Worm (Caenorhabditis elegans) whole organism, mixed stage, embryonic: ENCODE results near the gene eif-3.F.

Experiments
- M03D4.4 ChIP-seq: sonication (generic microtip); optimal IDR thresholded peaks from 2 replicates; lab custom pipeline; 2017; ENCODE audit warnings: mild to moderate bottlenecking, missing genetic modification characterization, missing compliant biosample characterization
- bed-3 ChIP-seq: fragments of 200-800 bp; sonication (Bioruptor generic); optimal IDR thresholded peaks from 3 replicates; lab custom pipeline; 2018; ENCODE audit warnings: mild to moderate bottlenecking, missing genetic modification characterization, moderate library complexity, missing compliant biosample characterization
- blmp-1 ChIP-seq: fragments of 150-350 bp; optimal IDR thresholded peaks from 2 replicates; lab custom pipeline; 2014; ENCODE audit warnings: missing biosample characterization, missing genetic modification characterization
- ceh-39 ChIP-seq: fragments of 150-350 bp; optimal IDR thresholded peaks from 2 replicates; lab custom pipeline; 2014; ENCODE audit warnings: missing biosample characterization, missing genetic modification characterization
- ceh-43 ChIP-seq: fragments of 200-800 bp; sonication (Bioruptor generic); optimal IDR thresholded peaks from 2 replicates; lab custom pipeline; 2018; ENCODE audit warnings: mild to moderate bottlenecking, missing genetic modification characterization, moderate library complexity, missing compliant biosample characterization
- ceh-83 ChIP-seq: fragments of 200-800 bp; sonication (Bioruptor generic); optimal IDR thresholded peaks from 2 replicates; lab custom pipeline; 2018; ENCODE audit warnings: mild to moderate bottlenecking, missing genetic modification characterization, missing compliant biosample characterization
- ces-1 ChIP-seq: fragments of 150-350 bp; optimal IDR thresholded peaks from 2 replicates; lab custom pipeline; 2014; ENCODE audit warnings: missing biosample characterization, missing genetic modification reagents, missing genetic modification characterization
- cnd-1 ChIP-seq: fragments of 200-800 bp; sonication (Bioruptor generic); optimal IDR thresholded peaks from 2 replicates; lab custom pipeline; 2018; ENCODE audit warnings: mild to moderate bottlenecking, missing genetic modification characterization, missing compliant biosample characterization
- drap-1 ChIP-seq: fragments of 200-800 bp; sonication (Bioruptor generic); optimal IDR thresholded peaks from 3 replicates; lab custom pipeline; 2018; ENCODE audit warnings: mild to moderate bottlenecking, missing genetic modification characterization, missing compliant biosample characterization
- elt-1 ChIP-seq: sonication (generic microtip); optimal IDR thresholded peaks from 2 replicates; lab custom pipeline; 2017; ENCODE audit warnings: missing genetic modification characterization, mild to moderate bottlenecking, missing compliant biosample characterization, antibody characterized with exemption, moderate library complexity, borderline replicate concordance; ENCODE audit not compliant: insufficient read depth
- elt-3 ChIP-seq: fragments of 150-350 bp; optimal IDR thresholded peaks from 2 replicates; lab custom pipeline; 2014; ENCODE audit warnings: missing biosample characterization, missing genetic modification characterization
- flh-1 ChIP-seq: fragments of 200-800 bp; sonication (Bioruptor generic); optimal IDR thresholded peaks from 2 replicates; lab custom pipeline; 2018; ENCODE audit warnings: mild to moderate bottlenecking, missing genetic modification characterization, moderate library complexity, missing compliant biosample characterization
- ham-2 ChIP-seq: fragments of 200-800 bp; sonication (Bioruptor generic); optimal IDR thresholded peaks from 2 replicates; lab custom pipeline; 2018; ENCODE audit warnings: mild to moderate bottlenecking, missing genetic modification characterization, missing compliant biosample characterization
- hlh-1 ChIP-seq: fragments of 150-350 bp; optimal IDR thresholded peaks from 2 replicates; lab custom pipeline; 2014; ENCODE audit warnings: missing biosample characterization, missing genetic modification reagents, missing genetic modification characterization
- lin-13 ChIP-seq: fragments of 150-350 bp; optimal IDR thresholded peaks from 2 replicates; lab custom pipeline; 2014; ENCODE audit warnings: missing biosample characterization, missing genetic modification characterization
- lin-32 ChIP-seq: fragments of 200-800 bp; sonication (Bioruptor generic); optimal IDR thresholded peaks from 2 replicates; lab custom pipeline; 2018; ENCODE audit warnings: mild to moderate bottlenecking, missing genetic modification characterization, missing compliant biosample characterization
- lsy-2 ChIP-seq: fragments of 150-350 bp; optimal IDR thresholded peaks from 2 replicates; lab custom pipeline; 2014; ENCODE audit warnings: missing biosample characterization, missing genetic modification characterization
- mab-5 ChIP-seq: fragments of 150-350 bp; optimal IDR thresholded peaks from 2 replicates; lab custom pipeline; 2014; ENCODE audit warnings: missing biosample characterization, missing genetic modification characterization
- mep-1 ChIP-seq: fragments of 150-350 bp; optimal IDR thresholded peaks from 2 replicates; lab custom pipeline; 2017; ENCODE audit warnings: missing biosample characterization, missing genetic modification reagents, missing genetic modification characterization, inconsistent platforms
- mls-2 ChIP-seq: sonication (generic microtip); optimal IDR thresholded peaks from 2 replicates; lab custom pipeline; 2016; ENCODE audit warnings: mild to moderate bottlenecking, missing genetic modification characterization, moderate library complexity, missing compliant biosample characterization
- nhr-12 ChIP-seq: fragments of 150-350 bp; optimal IDR thresholded peaks from 2 replicates; lab custom pipeline; 2014; ENCODE audit warnings: missing biosample characterization, missing genetic modification characterization
- nhr-2 ChIP-seq: fragments of 150-350 bp; optimal IDR thresholded peaks from 2 replicates; lab custom pipeline; 2014; ENCODE audit warnings: missing biosample characterization, missing genetic modification characterization
- nhr-237 ChIP-seq: fragments of 150-350 bp; optimal IDR thresholded peaks from 2 replicates; lab custom pipeline; 2014; ENCODE audit warnings: missing biosample characterization, missing genetic modification characterization
- nhr-28 ChIP-seq: fragments of 150-350 bp; optimal IDR thresholded peaks from 2 replicates; lab custom pipeline; 2014; ENCODE audit warnings: missing biosample characterization, missing genetic modification characterization
- nhr-76 ChIP-seq: sonication (generic microtip); optimal IDR thresholded peaks from 2 replicates; lab custom pipeline; 2017; ENCODE audit warnings: missing biosample characterization, missing genetic modification characterization
- pha-4 ChIP-seq: fragments of 150-350 bp; optimal IDR thresholded peaks from 2 replicates; lab custom pipeline; 2018; ENCODE audit warnings: missing biosample characterization, missing genetic modification reagents, missing genetic modification characterization
- sem-2 ChIP-seq: fragments of 200-800 bp; sonication (Bioruptor generic); optimal IDR thresholded peaks from 2 replicates; lab custom pipeline; 2018; ENCODE audit warnings: mild to moderate bottlenecking, missing genetic modification characterization, missing compliant biosample characterization
- snpc-4 ChIP-seq: fragments of 150-350 bp; optimal IDR thresholded peaks from 2 replicates; lab custom pipeline; 2014; ENCODE audit warnings: missing biosample characterization, missing genetic modification characterization
- sptf-1 ChIP-seq: sonication (generic microtip); optimal IDR thresholded peaks from 2 replicates; lab custom pipeline; 2017; ENCODE audit warnings: mild to moderate bottlenecking, missing genetic modification characterization, moderate library complexity, missing compliant biosample characterization
- tbx-8 ChIP-seq: fragments of 200-800 bp; sonication (Bioruptor generic); optimal IDR thresholded peaks from 2 replicates; lab custom pipeline; 2018; ENCODE audit warnings: mild to moderate bottlenecking, missing genetic modification characterization, moderate library complexity, missing compliant biosample characterization
- unc-120 ChIP-seq: sonication (generic microtip); optimal IDR thresholded peaks from 2 replicates; lab custom pipeline; 2017; ENCODE audit warnings: missing genetic modification characterization, missing compliant biosample characterization; ENCODE audit not compliant: poor library complexity, severe bottlenecking
- unc-39 ChIP-seq: fragments of 150-350 bp; optimal IDR thresholded peaks from 2 replicates; lab custom pipeline; 2014; ENCODE audit warnings: missing biosample characterization, missing genetic modification characterization
- unc-62 ChIP-seq: fragments of 150-350 bp; optimal IDR thresholded peaks from 2 replicates; lab custom pipeline; 2014; ENCODE audit warnings: missing biosample characterization, missing genetic modification reagents, missing genetic modification characterization
- zip-8 ChIP-seq: fragments of 150-350 bp; optimal IDR thresholded peaks from 2 replicates; lab custom pipeline; 2014; ENCODE audit warnings: missing biosample characterization, missing genetic modification characterization
- ztf-11 ChIP-seq: fragments of 150-350 bp; optimal IDR thresholded peaks from 2 replicates; lab custom pipeline; 2014; ENCODE audit warnings: missing biosample characterization, missing genetic modification characterization

The eif-3.F gene

ce11 chrII:9356723-9357122, 25.3 kb downstream of the eif-3.F start:
- TF ChIP-seq pha-4 (tag; lab: Kevin White, UChicago) (peak; percentile 82), mep-1 (peak; percentile 9), nhr-28 (tag; lab: Kevin White, UChicago) (no peak), nhr-237 (tag; lab: Kevin White, UChicago) (peak; percentile 7), ceh-43 (GFP tag; lab: Kevin White, UChicago) (no peak), M03D4.4 (tag; lab: Kevin White, UChicago) (peak; percentile 1), bed-3 (GFP tag; lab: Kevin White, UChicago) (no peak), hlh-1 (tag; lab: Kevin White, UChicago) (peak; percentile 83), blmp-1 (tag; lab: Kevin White, UChicago) (no peak), lsy-2 (peak; percentile 11), zip-8 (tag; lab: Kevin White, UChicago) (no peak), flh-1 (GFP tag; lab: Kevin White, UChicago) (no peak), sptf-1 (tag; lab: Kevin White, UChicago) (peak; percentile 33), unc-39 (tag; lab: Kevin White, UChicago) (no peak), ces-1 (peak; percentile 57), ceh-83 (GFP tag; lab: Kevin White, UChicago) (no peak), mab-5 (tag; lab: Kevin White, UChicago) (no peak), cnd-1 (tag; lab: Kevin White, UChicago) (peak; percentile 26), lin-32 (no peak), sem-2 (GFP tag; lab: Kevin White, UChicago) (no peak), tbx-8 (GFP tag; lab: Kevin White, UChicago) (no peak), elt-1 (tag; lab: Kevin White, UChicago) (no peak), elt-3 (no peak), ham-2 (peak; percentile 79), drap-1 (GFP tag; lab: Kevin White, UChicago) (no peak), nhr-76 (tag; lab: Kevin White, UChicago) (no peak), snpc-4 (tag; lab: Kevin White, UChicago) (no peak), unc-120 (tag; lab: Kevin White, UChicago) (peak; percentile 16), nhr-2 (tag; lab: Kevin White, UChicago) (no peak), mls-2 (tag; lab: Kevin White, UChicago) (peak; percentile 54), lin-13 (peak; percentile 43), unc-62 (GFP tag; lab: Kevin White, UChicago) (peak; percentile 53), nhr-12 (no peak), ztf-11 (tag; lab: Kevin White, UChicago) (peak; percentile 59), ceh-39 (tag; lab: Kevin White, UChicago) (no peak)

DNA sequence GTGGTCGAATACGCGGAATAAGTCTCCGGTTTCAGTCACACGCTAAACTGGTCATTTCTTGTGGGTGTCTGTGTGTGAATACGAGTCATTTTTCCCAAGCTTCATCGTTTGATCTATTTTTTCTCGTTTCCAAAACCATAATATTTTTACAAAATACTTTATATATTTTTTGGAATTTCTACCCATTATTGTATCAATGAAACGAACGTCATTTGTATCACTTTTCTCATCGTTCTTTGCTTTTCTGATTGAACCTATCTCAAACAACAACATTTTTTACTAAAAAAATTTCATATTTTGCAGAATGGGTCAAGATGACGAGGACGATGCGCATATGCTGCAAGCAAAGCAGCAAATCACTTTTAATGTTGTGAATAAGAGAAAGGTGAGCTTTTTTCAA, 26.8 kb downstream of the eif-3.F start, which contains the start of gene mel-11:
mel-11 (plus strand) TSS at position 301 of the 400 bp plus-strand sequence.
- TF ChIP-seq elt-1 (tag; lab: Kevin White, UChicago) (no peak), ceh-83 (GFP tag; lab: Kevin White, UChicago) (no peak), lin-32 (no peak), nhr-2 (tag; lab: Kevin White, UChicago) (no peak), lsy-2 (no peak)

ce11 chrII:9362249-9362648, 30.8 kb downstream of the eif-3.F start:
- TF ChIP-seq lin-13 (no peak), nhr-28 (tag; lab: Kevin White, UChicago) (no peak), sem-2 (GFP tag; lab: Kevin White, UChicago) (no peak), blmp-1 (tag; lab: Kevin White, UChicago) (no peak), snpc-4 (tag; lab: Kevin White, UChicago) (no peak), elt-3 (no peak), ceh-43 (GFP tag; lab: Kevin White, UChicago) (no peak), nhr-76 (tag; lab: Kevin White, UChicago) (no peak), cnd-1 (tag; lab: Kevin White, UChicago) (no peak)
- TF ChIP-seq, all 35 proteins: peak for 0

ce11 chrII:9369394-9369793, 38.0 kb downstream of the eif-3.F start:
- TF ChIP-seq hlh-1 (tag; lab: Kevin White, UChicago) (no peak), nhr-237 (tag; lab: Kevin White, UChicago) (no peak), nhr-76 (tag; lab: Kevin White, UChicago) (no peak), pha-4 (tag; lab: Kevin White, UChicago) (no peak), tbx-8 (GFP tag; lab: Kevin White, UChicago) (no peak), cnd-1 (tag; lab: Kevin White, UChicago) (no peak), flh-1 (GFP tag; lab: Kevin White, UChicago) (no peak), mls-2 (tag; lab: Kevin White, UChicago) (no peak), ceh-83 (GFP tag; lab: Kevin White, UChicago) (no peak), lsy-2 (no peak), drap-1 (GFP tag; lab: Kevin White, UChicago) (no peak), elt-1 (tag; lab: Kevin White, UChicago) (no peak), bed-3 (GFP tag; lab: Kevin White, UChicago) (no peak), mab-5 (tag; lab: Kevin White, UChicago) (no peak), ces-1 (no peak)
